Fruit fly (Drosophila melanogaster) whole organism: ENCODE results near the gene CG4768.

ENCODE experiments used
- Dll ChIP-seq: fragments of >200 bp; optimal IDR thresholded peaks from 2 replicates; lab custom pipeline; 2017
- EcR ChIP-seq, 2 experiments: fragments of >200 bp; optimal IDR thresholded peaks; 2 replicates each; lab custom pipeline; 2017; ENCODE audit warnings: missing biosample characterization in 2 of 2, missing genetic modification characterization in 2 of 2, missing genetic modification reagents in 2 of 2
- pan ChIP-seq: fragments of >200 bp; optimal IDR thresholded peaks from 2 replicates; lab custom pipeline; 2017
- psq ChIP-seq: fragments of >200 bp; optimal IDR thresholded peaks from 2 replicates; lab custom pipeline; 2017
- usp ChIP-seq: fragments of >200 bp; optimal IDR thresholded peaks from 2 replicates; lab custom pipeline; 2017; ENCODE audit warnings: missing biosample characterization, missing genetic modification characterization, mixed read lengths

DNA sequence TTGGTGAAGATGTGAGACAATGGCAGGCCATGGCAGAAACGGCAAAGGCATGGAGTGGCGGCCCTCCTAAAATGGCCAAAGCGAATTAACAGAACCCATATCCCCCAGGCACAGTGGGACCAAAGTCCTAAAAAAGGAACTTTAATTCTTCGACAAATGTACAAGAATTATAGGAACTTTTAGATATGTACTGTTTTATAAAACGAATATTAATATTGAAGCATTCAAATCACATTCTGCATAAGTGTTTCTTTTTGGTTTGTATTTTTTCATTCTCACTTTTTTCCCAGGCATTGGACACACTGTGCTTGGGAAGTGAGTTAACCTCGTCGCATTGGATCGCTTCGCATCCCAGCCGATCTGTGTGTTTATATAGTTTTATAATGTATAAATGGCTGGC, 27.0 kb upstream of the CG4768 start:
- TF ChIP-seq usp (GFP tag; lab: Kevin White, UChicago) (no peak), pan (lab: Kevin White, UChicago) (no peak), psq (lab: Kevin White, UChicago) (no peak), Dll (no peak), EcR (GFP tag; optimal IDR thresholded peaks at IDR 0.05; lab: Kevin White, UChicago) (no peak)
